Worm (Caenorhabditis elegans): Measurements from ENCODE around the gene cdc-50.B.
"Not testable (repeated sequence)": the region's sequence is repeated elsewhere in the genome, so short reads cannot be mapped to it uniquely, and the experiment has no call there.

Gene cdc-50.B

DNA sequence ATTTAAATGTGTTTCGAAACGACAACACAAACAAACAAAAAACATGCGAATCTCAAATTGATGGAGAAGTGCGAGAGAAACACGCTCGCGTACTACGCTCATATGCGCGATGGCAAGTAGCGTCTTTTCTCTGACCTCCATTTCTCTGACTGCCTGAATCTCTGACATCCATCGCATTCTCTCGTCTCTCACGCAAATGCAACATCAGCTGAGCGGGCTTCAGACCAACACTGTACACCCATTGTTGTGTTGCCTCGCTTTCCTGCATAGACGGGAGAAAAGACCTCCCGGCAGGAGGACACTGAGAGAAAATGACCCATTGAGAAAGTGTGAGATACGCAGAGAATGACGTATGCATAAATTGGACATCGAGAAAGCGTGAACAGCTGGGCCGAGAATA, 17.5 kb downstream of the cdc-50.B start:
- TF ChIP-seq dpff-1 (tag; optimal IDR thresholded peaks at IDR 0.05) (no peak), F23B12.7 (tag; optimal IDR thresholded peaks at IDR 0.05; ENCODE audit: insufficient read depth) (no peak), F55B11.4 (tag; optimal IDR thresholded peaks at IDR 0.05; ENCODE audit: borderline replicate concordance, insufficient read depth) (no peak), lag-1 (GFP tag; IDR thresholded peaks at IDR 0.05) (0 out of 2 replicates have a peak, but pooled peaks have one; percentile 23), hmg-1.2 (GFP tag; IDR thresholded peaks at IDR 0.05) (peak; percentile 77), ets-4 (GFP tag; optimal IDR thresholded peaks at IDR 0.05) (peak; percentile 18), nhr-80 (tag; optimal IDR thresholded peaks at IDR 0.05) (peak; percentile 82), nfya-1 (tag; optimal IDR thresholded peaks at IDR 0.05; ENCODE audit: borderline replicate concordance, insufficient read depth) (no peak), mes-4 (tag; optimal IDR thresholded peaks at IDR 0.05) (no peak), ztf-18 (tag; optimal IDR thresholded peaks at IDR 0.05) (peak; percentile 42), attf-5 (GFP tag; optimal IDR thresholded peaks at IDR 0.05) (peak; percentile 82), unc-62 (GFP tag; optimal IDR thresholded peaks at IDR 0.05) (peak; percentile 19), F49E8.2 (tag; optimal IDR thresholded peaks at IDR 0.05; ENCODE audit: insufficient read depth) (no peak), madf-10 (tag; optimal IDR thresholded peaks at IDR 0.05) (peak; percentile 34), lin-40 (tag; optimal IDR thresholded peaks at IDR 0.05) (peak; percentile 35), lir-1 (GFP tag; conservative IDR thresholded peaks at IDR 0.05) (no peak), K12H6.12 (tag; optimal IDR thresholded peaks at IDR 0.05) (peak; percentile 57), cebp-1 (GFP tag; IDR thresholded peaks at IDR 0.05) (peak; percentile 41; the same call in 1 of the 2 replicates), cebp-1 (tag; optimal IDR thresholded peaks at IDR 0.05) (no peak), ama-1 (optimal IDR thresholded peaks at IDR 0.05) (no peak), ama-1 (GFP tag; optimal IDR thresholded peaks at IDR 0.05) (no peak), let-526 (GFP tag; IDR thresholded peaks at IDR 0.05) (0 out of 2 replicates have a peak, but pooled peaks have one; percentile 21)

ce11 chrIV:8784855-8785327, 20.2 kb downstream of the cdc-50.B start, which contains the start of gene C33D9.13:
Gene C33D9.13, minus strand, starts transcription at chrIV:8785277.
- peak; percentile 92 for TF ChIP-seq cebp-1 (GFP tag; IDR thresholded peaks at IDR 0.05)
- TF ChIP-seq cebp-1 (tag; optimal IDR thresholded peaks at IDR 0.05), result peak; percentile 98
- TF ChIP-seq ztf-6 (GFP tag; IDR thresholded peaks at IDR 0.05), result no peak

DNA sequence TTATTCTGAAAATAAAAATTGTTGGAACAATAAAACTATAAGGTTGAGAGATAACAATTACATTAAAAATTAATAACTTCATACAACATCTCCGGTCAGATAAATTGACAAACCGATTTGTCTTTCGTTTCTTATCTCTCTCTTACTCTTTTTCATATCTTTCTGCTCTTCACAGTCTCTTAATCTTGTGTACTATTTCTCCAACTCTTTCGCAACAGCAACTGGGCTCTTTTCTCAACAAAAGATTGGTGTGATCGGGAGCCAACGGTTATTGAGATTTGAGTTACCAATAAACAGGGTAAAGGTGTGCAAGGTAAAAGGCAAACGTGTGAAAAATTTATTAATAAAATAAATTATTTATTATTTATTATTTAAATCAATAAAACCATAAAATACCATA, 22.0 kb downstream of the cdc-50.B start, which contains the start of gene C33D9.8:
Gene C33D9.8, minus strand, starts transcription at position 99 of the 400 bp plus-strand sequence.
- TF ChIP-seq ztf-25 (GFP tag; IDR thresholded peaks at IDR 0.05) (no peak), cebp-1 (GFP tag; IDR thresholded peaks at IDR 0.05) (0 out of 2 replicates have a peak, but pooled peaks have one; percentile 59), cebp-1 (tag; optimal IDR thresholded peaks at IDR 0.05) (peak; percentile 87), hmg-1.2 (GFP tag; IDR thresholded peaks at IDR 0.05) (peak; percentile 74; the same call in 1 of the 2 replicates), lin-26 (GFP tag; IDR thresholded peaks at IDR 0.05) (no peak)

DNA sequence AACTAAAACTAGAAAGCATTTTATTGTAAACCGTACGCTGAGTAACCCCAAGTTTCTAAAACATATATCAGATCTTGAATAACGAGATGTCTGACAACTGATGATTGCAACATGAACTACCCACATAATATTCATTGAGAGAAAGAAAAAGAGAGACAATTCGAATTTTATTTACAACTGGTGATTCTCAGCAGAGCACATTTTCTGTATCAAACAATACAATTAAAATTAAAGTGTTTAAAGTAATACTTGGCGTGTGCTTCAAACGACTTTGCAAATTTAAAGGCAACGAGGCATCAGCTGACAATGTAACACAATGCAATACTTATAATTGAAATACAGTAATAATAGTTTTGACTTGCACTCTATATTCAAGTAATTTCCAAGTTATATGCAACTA, 23.4 kb downstream of the cdc-50.B start, which contains the start of gene C33D9.10:
Gene C33D9.10, minus strand, starts transcription at position 101 of the 400 bp plus-strand sequence.
- TF ChIP-seq sea-2 (GFP tag; IDR thresholded peaks at IDR 0.05); nhr-80 (tag; optimal IDR thresholded peaks at IDR 0.05); lin-40 (tag; optimal IDR thresholded peaks at IDR 0.05): not testable (repeated sequence)

DNA sequence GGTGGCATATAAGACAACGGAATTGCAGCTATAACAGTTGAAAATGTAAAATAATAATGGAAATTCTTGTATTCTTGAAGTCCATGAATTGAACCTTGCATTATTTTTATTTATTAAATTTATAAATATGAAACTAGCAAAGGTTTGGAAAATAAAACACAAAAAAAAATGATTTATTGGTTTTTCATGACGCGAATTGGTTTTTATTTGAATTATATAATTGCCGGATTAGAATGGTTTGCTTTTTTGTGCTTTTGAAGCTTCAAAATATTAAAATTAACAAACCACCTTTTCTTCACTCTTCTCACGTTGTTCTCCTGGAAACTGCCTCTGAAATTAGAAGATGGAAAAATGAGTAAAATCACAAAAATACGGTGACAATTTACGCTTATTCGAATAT, 25.5 kb downstream of the cdc-50.B start, which contains the start of gene sru-35:
Gene sru-35, minus strand, starts transcription at position 101 of the 400 bp plus-strand sequence.
- TF ChIP-seq sea-2 (GFP tag; IDR thresholded peaks at IDR 0.05), result no peak
- no peak for TF ChIP-seq dox-1 (GFP tag; IDR thresholded peaks at IDR 0.05)
- TF ChIP-seq sptf-2 (GFP tag; optimal IDR thresholded peaks at IDR 0.05), result no peak
- no peak for TF ChIP-seq lin-40 (tag; optimal IDR thresholded peaks at IDR 0.05)
- no peak for TF ChIP-seq nhr-27 (tag; optimal IDR thresholded peaks at IDR 0.05)
- TF ChIP-seq lag-1 (GFP tag; IDR thresholded peaks at IDR 0.05), result no peak
- no peak for TF ChIP-seq zim-3 (tag; optimal IDR thresholded peaks at IDR 0.05)

Data from whole organism, young adult.